Worm (Caenorhabditis elegans): ENCODE data around the gene F41G3.10.
"Not testable (repeated sequence)": the region's sequence is repeated elsewhere in the genome, so short reads cannot be mapped to it uniquely, and the experiment has no call there.

DNA sequence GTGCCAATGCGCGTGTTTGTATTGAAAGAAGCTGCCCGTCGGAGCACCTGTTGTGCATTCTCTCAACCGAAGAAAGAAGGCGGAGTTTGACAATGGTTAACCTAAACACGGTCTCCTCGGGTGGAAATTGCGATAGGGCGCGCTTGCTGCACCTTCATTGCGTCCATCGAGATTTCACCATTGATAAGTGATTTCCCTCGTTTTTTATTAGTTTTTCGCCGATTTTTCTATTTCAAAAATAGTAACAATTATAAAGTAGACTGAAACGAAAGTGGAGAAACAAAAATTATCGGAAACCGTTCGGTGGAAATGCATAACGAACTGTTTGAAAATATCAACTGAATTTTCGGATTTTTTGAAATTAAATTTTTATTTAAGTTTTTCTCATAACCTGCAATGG, 25.8 kb upstream of the F41G3.10 start, which contains the start of gene agr-1:
- TF ChIP-seq ceh-82 (tag; optimal IDR thresholded peaks at IDR 0.05); nhr-28 (tag; optimal IDR thresholded peaks at IDR 0.05); ztf-4 (tag; optimal IDR thresholded peaks at IDR 0.05); egl-27 (tag; optimal IDR thresholded peaks at IDR 0.05); nhr-76 (tag; optimal IDR thresholded peaks at IDR 0.05); unc-62 (GFP tag; optimal IDR thresholded peaks at IDR 0.05); fkh-10 (GFP tag; optimal IDR thresholded peaks at IDR 0.05); nhr-237 (tag; optimal IDR thresholded peaks at IDR 0.05); ama-1 (optimal IDR thresholded peaks at IDR 0.05); unc-39 (tag; optimal IDR thresholded peaks at IDR 0.05); ceh-16 (tag; optimal IDR thresholded peaks at IDR 0.05); ceh-9 (tag; optimal IDR thresholded peaks at IDR 0.05); fos-1 (tag; optimal IDR thresholded peaks at IDR 0.05); zag-1 (tag; optimal IDR thresholded peaks at IDR 0.05): not testable (repeated sequence)

Measured in whole organism, L3 larva.